Worm (Caenorhabditis elegans) whole organism, early embryonic: Measurements from ENCODE around the gene srd-47.

ENCODE experiments used
- B0310.2 ChIP-seq: sonication (generic microtip); optimal IDR thresholded peaks from 2 replicates; lab custom pipeline; 2016; ENCODE audit warnings: mild to moderate bottlenecking, missing genetic modification characterization, missing compliant biosample characterization
- F13C5.2 ChIP-seq: sonication (generic microtip); optimal IDR thresholded peaks from 2 replicates; lab custom pipeline; 2017; ENCODE audit warnings: mild to moderate bottlenecking, missing genetic modification characterization, inconsistent platforms, missing compliant biosample characterization
- aly-1 ChIP-seq: sonication (generic microtip); optimal IDR thresholded peaks from 2 replicates; lab custom pipeline; 2016; ENCODE audit warnings: missing genetic modification characterization, missing compliant biosample characterization
- ama-1 ChIP-seq: fragments of 150-350 bp; optimal IDR thresholded peaks from 2 replicates; lab custom pipeline; 2014
- ceh-13 ChIP-seq: fragments of 200-800 bp; sonication (Bioruptor generic); optimal IDR thresholded peaks from 2 replicates; lab custom pipeline; 2018; ENCODE audit warnings: mild to moderate bottlenecking, missing genetic modification characterization, missing compliant biosample characterization
- ceh-36 ChIP-seq: sonication (generic microtip); optimal IDR thresholded peaks from 2 replicates; lab custom pipeline; 2016; ENCODE audit warnings: missing genetic modification characterization, inconsistent platforms, missing compliant biosample characterization
- ets-7 ChIP-seq: sonication (generic microtip); optimal IDR thresholded peaks from 2 replicates; lab custom pipeline; 2016; ENCODE audit warnings: missing genotype, missing genetic modification characterization, missing compliant biosample characterization
- flt-1 ChIP-seq: fragments of 200-800 bp; sonication (Bioruptor generic); IDR thresholded peaks from 2 replicates; pipeline ENCODE4 v1.3.6; 2022; ENCODE audit warnings: missing genetic modification characterization, missing compliant biosample characterization
- hmbx-1 ChIP-seq: sonication (generic microtip); optimal IDR thresholded peaks from 2 replicates; lab custom pipeline; 2016; ENCODE audit warnings: mild to moderate bottlenecking, missing genetic modification characterization, missing compliant biosample characterization
- hmg-4 ChIP-seq: fragments of 200-800 bp; sonication (Bioruptor generic); optimal IDR thresholded peaks from 2 replicates; lab custom pipeline; 2018; ENCODE audit warnings: mild to moderate bottlenecking, missing genetic modification characterization, missing compliant biosample characterization
- hnd-1 ChIP-seq: sonication (generic microtip); optimal IDR thresholded peaks from 2 replicates; lab custom pipeline; 2016; ENCODE audit warnings: missing genetic modification characterization, missing compliant biosample characterization
- pes-1 ChIP-seq: fragments of 200-800 bp; sonication (Bioruptor generic); IDR thresholded peaks from 2 replicates; pipeline ENCODE4 v1.3.6; 2022; ENCODE audit warnings: missing genetic modification reagents, missing genetic modification characterization, missing compliant biosample characterization
- scrt-1 ChIP-seq: fragments of 200-800 bp; sonication (Bioruptor generic); IDR thresholded peaks from 2 replicates; pipeline ENCODE4 v1.3.6; 2022; ENCODE audit warnings: missing genetic modification characterization, missing compliant biosample characterization
- sea-1 ChIP-seq: fragments of 200-800 bp; sonication (Bioruptor generic); conservative IDR thresholded peaks from 2 replicates; pipeline ENCODE4 v1.3.6; 2022; ENCODE audit warnings: missing genetic modification characterization, missing compliant biosample characterization
- tbx-11 ChIP-seq: fragments of 200-800 bp; sonication (Bioruptor generic); IDR thresholded peaks from 2 replicates; pipeline ENCODE4 v1.3.6; 2022; ENCODE audit warnings: missing genetic modification characterization, missing compliant biosample characterization
- tbx-37 ChIP-seq: fragments of 200-800 bp; sonication (Bioruptor generic); conservative IDR thresholded peaks from 2 replicates; pipeline ENCODE4 v1.3.6; 2022; ENCODE audit warnings: missing genetic modification reagents, missing genetic modification characterization, missing compliant biosample characterization
- tra-4 ChIP-seq: sonication (generic microtip); optimal IDR thresholded peaks from 2 replicates; lab custom pipeline; 2017; ENCODE audit warnings: missing genetic modification characterization, missing compliant biosample characterization

srd-47 gene

DNA sequence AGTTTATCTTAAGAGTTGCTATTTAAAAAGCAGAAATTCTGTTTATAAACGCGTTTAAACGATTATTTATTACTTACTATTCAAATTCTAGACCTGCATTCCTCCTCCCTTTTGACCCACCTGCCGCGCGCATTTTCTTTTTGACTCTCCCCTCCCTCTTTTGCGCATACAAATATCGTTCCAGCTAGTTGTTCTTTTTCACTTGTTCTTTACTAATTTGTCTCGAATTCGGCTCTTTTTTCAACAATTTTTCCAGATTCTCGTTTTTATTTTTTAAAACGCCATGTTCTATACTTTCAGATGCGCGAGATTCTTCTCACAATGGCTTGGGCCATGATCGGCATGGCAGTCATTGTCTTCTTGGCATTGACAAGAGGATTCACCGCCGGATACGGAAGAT is 31.9 kb downstream of the srd-47 start, which contains the start of gene F19H6.4:
Gene F19H6.4, plus strand, starts transcription at position 301 of the 400 bp plus-strand sequence.
- no peak for TF ChIP-seq aly-1 (tag; lab: Kevin White, UChicago)
- TF ChIP-seq hnd-1 (tag; lab: Kevin White, UChicago) = no peak
- no peak for TF ChIP-seq hmg-4 (GFP tag; lab: Kevin White, UChicago)
- no peak for TF ChIP-seq ets-7 (tag; lab: Kevin White, UChicago)
- no peak for TF ChIP-seq ceh-13 (GFP tag; lab: Kevin White, UChicago)
- no peak for TF ChIP-seq F13C5.2 (tag; lab: Kevin White, UChicago)
- no peak for TF ChIP-seq tbx-11 (GFP tag; lab: Robert Waterston, UW)
- TF ChIP-seq B0310.2 = no peak
- no peak for TF ChIP-seq tra-4 (tag; lab: Kevin White, UChicago)
- TF ChIP-seq tbx-37 (GFP tag; lab: Robert Waterston, UW) = no peak
- no peak for TF ChIP-seq flt-1 (GFP tag; lab: Robert Waterston, UW)
- no peak for TF ChIP-seq sea-1 (GFP tag; lab: Robert Waterston, UW)
- TF ChIP-seq hmbx-1 (tag; lab: Kevin White, UChicago) = no peak
- no peak for TF ChIP-seq pes-1

DNA sequence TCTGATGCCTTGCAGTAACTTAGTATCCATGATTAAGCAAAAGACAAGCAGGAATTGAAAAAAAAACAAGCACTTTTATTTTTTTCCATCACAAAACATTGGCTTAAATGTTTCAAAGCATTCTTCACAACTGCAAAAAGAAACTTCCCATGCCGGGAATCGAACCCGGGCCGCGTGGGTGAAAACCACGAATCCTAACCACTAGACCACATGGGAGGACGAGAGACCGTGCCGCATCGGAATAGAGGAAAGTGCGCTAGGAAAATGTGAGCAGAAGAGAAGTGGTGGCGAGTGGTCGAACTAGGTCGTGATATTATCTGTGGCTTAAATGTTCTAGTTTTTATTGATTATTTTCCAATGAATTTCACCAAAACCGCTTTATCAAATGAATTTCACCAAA is 34.1 kb downstream of the srd-47 start:
- TF ChIP-seq tbx-37 (GFP tag; lab: Robert Waterston, UW) (peak; percentile 60; the same call in 1 of the 2 replicates), ets-7 (tag; lab: Kevin White, UChicago) (peak; percentile 26), hnd-1 (tag; lab: Kevin White, UChicago) (peak; percentile 47), ceh-36 (peak; percentile 60), B0310.2 (peak; percentile 39), flt-1 (GFP tag; lab: Robert Waterston, UW) (peak; percentile 84), scrt-1 (GFP tag; lab: Robert Waterston, UW) (peak; percentile 80), tra-4 (tag; lab: Kevin White, UChicago) (no peak), F13C5.2 (tag; lab: Kevin White, UChicago) (peak; percentile 84), hmg-4 (GFP tag; lab: Kevin White, UChicago) (peak; percentile 66), ceh-13 (GFP tag; lab: Kevin White, UChicago) (peak; percentile 55), tbx-11 (GFP tag; lab: Robert Waterston, UW) (peak; percentile 82), aly-1 (tag; lab: Kevin White, UChicago) (peak; percentile 59), sea-1 (GFP tag; lab: Robert Waterston, UW) (peak; percentile 71; the same call in 1 of the 2 replicates), hmbx-1 (tag; lab: Kevin White, UChicago) (peak; percentile 39), ama-1 (no peak), pes-1 (no peak; the same call in none of the 2 replicates)

- TF ChIP-seq aly-1 (tag; lab: Kevin White, UChicago) (no peak), pes-1 (no peak), hnd-1 (tag; lab: Kevin White, UChicago) (no peak), hmbx-1 (tag; lab: Kevin White, UChicago) (no peak), hmg-4 (GFP tag; lab: Kevin White, UChicago) (no peak), B0310.2 (no peak), F13C5.2 (tag; lab: Kevin White, UChicago) (no peak), sea-1 (GFP tag; lab: Robert Waterston, UW) (no peak), flt-1 (GFP tag; lab: Robert Waterston, UW) (no peak), tra-4 (tag; lab: Kevin White, UChicago) (no peak)
Measured at ce11 chrX:12371321-12371720, 37.9 kb downstream of the srd-47 start, which contains the start of gene rif-1.2. Gene rif-1.2, minus strand, starts transcription at chrX:12371421.

- no peak for TF ChIP-seq tbx-11 (GFP tag; lab: Robert Waterston, UW)
- no peak for TF ChIP-seq flt-1 (GFP tag; lab: Robert Waterston, UW)
Measured at ce11 chrX:12375783-12376182, 42.3 kb downstream of the srd-47 start.

DNA sequence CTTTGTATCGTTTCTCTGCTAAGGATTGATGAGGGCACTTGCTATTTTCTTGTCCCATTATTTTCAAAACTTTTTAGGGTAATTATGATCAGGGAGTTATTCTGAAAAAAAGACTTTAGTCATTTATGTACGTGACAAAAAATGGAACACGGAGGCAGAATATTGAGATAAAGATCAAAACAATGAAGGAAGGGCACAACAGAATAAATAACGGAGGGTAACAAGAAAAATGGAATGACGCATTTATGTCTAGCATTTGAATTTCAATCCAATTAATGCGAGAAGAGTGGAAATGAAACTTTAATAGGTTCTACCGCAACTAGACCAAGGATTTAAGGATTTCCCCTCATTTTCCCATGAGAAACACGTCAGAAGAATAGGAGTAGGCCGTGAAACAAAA is 44.9 kb downstream of the srd-47 start, which contains the start of gene glb-13:
Gene glb-13, minus strand, starts transcription at position 101 of the 400 bp plus-strand sequence.
- no peak for TF ChIP-seq ets-7 (tag; lab: Kevin White, UChicago)
- no peak for TF ChIP-seq tbx-37 (GFP tag; lab: Robert Waterston, UW)
- TF ChIP-seq hmg-4 (GFP tag; lab: Kevin White, UChicago) = no peak
- TF ChIP-seq ama-1 = no peak
- TF ChIP-seq flt-1 (GFP tag; lab: Robert Waterston, UW) = no peak
- no peak for TF ChIP-seq ceh-13 (GFP tag; lab: Kevin White, UChicago)
- no peak for TF ChIP-seq B0310.2
- TF ChIP-seq scrt-1 (GFP tag; lab: Robert Waterston, UW) = no peak
- TF ChIP-seq hmbx-1 (tag; lab: Kevin White, UChicago) = no peak
